Worm (Caenorhabditis elegans) whole organism, L4 larva: ENCODE data around the gene srsx-34.

ENCODE experiments used
- ZK546.5 ChIP-seq, 2 experiments: sonication (generic microtip); optimal IDR thresholded peaks; 2 replicates each; lab custom pipeline; 2017; ENCODE audit warnings: missing biosample characterization in 2 of 2, missing genetic modification characterization in 2 of 2
- ama-1 ChIP-seq: fragments of 150-350 bp; optimal IDR thresholded peaks from 2 replicates; lab custom pipeline; 2014; ENCODE audit warnings: inconsistent platforms, mixed read lengths
- daf-12 ChIP-seq: fragments of 150-350 bp; optimal IDR thresholded peaks from 2 replicates; lab custom pipeline; 2014; ENCODE audit warnings: missing biosample characterization, missing genetic modification reagents, missing genetic modification characterization
- dpl-1 ChIP-seq: fragments of 150-350 bp; optimal IDR thresholded peaks from 2 replicates; lab custom pipeline; 2014; ENCODE audit warnings: missing biosample characterization, missing genetic modification reagents, missing genetic modification characterization
- duxl-1 ChIP-seq: sonication (generic microtip); optimal IDR thresholded peaks from 2 replicates; lab custom pipeline; 2016; ENCODE audit warnings: mild to moderate bottlenecking, missing genetic modification characterization, moderate library complexity, missing compliant biosample characterization; ENCODE audit not compliant: poor library complexity
- egl-27 ChIP-seq: sonication (generic microtip); optimal IDR thresholded peaks from 3 replicates; lab custom pipeline; 2017; ENCODE audit warnings: missing biosample characterization, missing genetic modification reagents, missing genetic modification characterization
- jun-1 ChIP-seq: fragments of 150-350 bp; optimal IDR thresholded peaks from 2 replicates; lab custom pipeline; 2014; ENCODE audit warnings: missing biosample characterization, missing genetic modification reagents, missing genetic modification characterization
- mep-1 ChIP-seq: fragments of 150-350 bp; sonication (generic microtip); optimal IDR thresholded peaks from 3 replicates; lab custom pipeline; 2014; ENCODE audit warnings: missing biosample characterization, missing genetic modification characterization
- nhr-25 ChIP-seq: sonication (generic microtip); optimal IDR thresholded peaks from 2 replicates; lab custom pipeline; 2017; ENCODE audit warnings: missing genetic modification characterization, mild to moderate bottlenecking, missing compliant biosample characterization, antibody characterized with exemption, moderate library complexity, borderline replicate concordance; ENCODE audit not compliant: insufficient read depth
- nhr-77 ChIP-seq: fragments of 150-350 bp; optimal IDR thresholded peaks from 2 replicates; lab custom pipeline; 2014; ENCODE audit warnings: missing biosample characterization, missing genetic modification characterization
- pha-4 ChIP-seq, 2 experiments: fragments of 150-350 bp in 1 of 2; fragments of 200-800 bp in 1 of 2; sonication (Bioruptor generic) in 1 of 2; IDR thresholded peaks in 1 of 2; optimal IDR thresholded peaks in 1 of 2; 2 replicates each; pipeline versions ENCODE4 v1.3.6 to Lab custom; 2014 to 2022; ENCODE audit warnings: missing genetic modification characterization in 2 of 2, missing genetic modification reagents in 2 of 2, missing biosample characterization in 1 of 2, missing compliant biosample characterization in 1 of 2
- unc-39 ChIP-seq: sonication (generic microtip); optimal IDR thresholded peaks from 2 replicates; lab custom pipeline; 2017; ENCODE audit warnings: missing biosample characterization, missing genetic modification characterization

DNA sequence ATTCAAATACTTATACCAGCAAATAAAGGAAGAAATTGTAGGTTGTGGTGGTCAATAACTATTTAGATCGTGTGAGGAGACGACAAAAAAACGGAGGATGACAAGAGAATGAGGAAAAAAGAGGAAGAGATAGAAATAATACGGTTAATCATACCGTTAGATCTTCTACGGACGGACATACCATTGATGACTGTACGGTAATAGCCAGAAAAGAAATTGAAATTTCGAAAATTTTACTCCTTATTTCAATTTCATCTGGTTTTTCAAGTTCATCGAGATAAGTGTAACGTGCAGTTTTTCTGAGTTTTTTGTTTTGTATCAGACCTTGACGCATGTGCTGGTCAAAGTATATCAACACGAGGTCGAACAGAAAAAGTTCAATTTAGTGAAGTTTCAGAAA is 30.1 kb downstream of the srsx-34 start:
- TF ChIP-seq mep-1 (tag; lab: Kevin White, UChicago) (no peak), unc-39 (tag; lab: Kevin White, UChicago) (no peak), nhr-25 (no peak), duxl-1 (no peak), jun-1 (no peak), nhr-77 (no peak), daf-12 (tag; lab: Kevin White, UChicago) (no peak), egl-27 (tag; lab: Kevin White, UChicago) (no peak), ama-1 (lab: Kevin White, UChicago) (no peak), pha-4 (GFP tag; IDR thresholded peaks at IDR 0.05; lab: Robert Waterston, UW) (no peak), pha-4 (tag; optimal IDR thresholded peaks at IDR 0.05; lab: Kevin White, UChicago) (no peak), ZK546.5 (tag; optimal IDR thresholded peaks at IDR 0.05; lab: Kevin White, UChicago) (no peak), dpl-1 (no peak)
